ENCODE assay signal across 1 fruit fly cellular context in the genomic region with DNA sequence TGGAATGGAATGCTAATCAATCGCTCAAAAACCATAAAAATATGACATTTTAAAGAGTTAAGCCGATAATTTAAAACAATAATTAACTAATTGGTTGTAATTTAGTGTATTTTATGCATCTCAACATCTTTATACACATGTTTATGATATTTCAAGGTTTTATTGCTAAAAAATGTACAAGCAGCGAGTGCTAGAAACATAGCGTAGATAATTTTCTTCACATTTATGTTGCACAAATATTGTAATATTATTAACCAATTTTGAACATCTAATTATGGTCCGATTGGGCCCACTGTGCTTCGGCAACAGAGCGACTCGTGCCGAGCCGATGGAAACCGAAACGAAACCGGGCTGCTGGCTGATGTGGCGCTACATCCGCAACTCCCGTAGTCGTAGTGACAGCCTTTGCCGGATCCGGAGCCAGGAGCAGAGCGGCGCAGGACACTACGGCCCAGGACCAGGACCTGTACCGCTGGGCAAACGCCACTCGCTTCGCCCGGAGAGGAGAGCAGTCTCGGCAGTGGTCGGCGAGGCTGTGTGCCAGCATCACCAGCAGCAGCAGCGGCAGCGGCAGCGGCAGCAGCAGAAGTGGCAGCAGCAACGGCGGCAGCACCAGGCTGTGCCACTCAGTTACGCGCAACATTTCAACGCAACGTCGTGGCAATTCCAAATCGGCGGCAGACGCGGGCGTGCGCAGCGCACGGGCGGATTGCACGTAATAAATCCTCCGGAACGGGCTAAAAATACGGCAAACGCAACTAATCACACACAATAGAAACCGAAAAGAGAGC.
TF ChIP-seq lines count a peak whose summit lies in the region.

A gene (plus strand): TSS at position 385 of the 791 bp plus-strand sequence.

TF ChIP-seq in whole organism, embryonic, 481 proteins besides CTCF, POLR2A, EP300 and RAD21 (continued from another document and continues in another):
- peak; percentile 8 for TF ChIP-seq CG2120 (GFP tag; optimal IDR thresholded peaks at IDR 0.05; lab: Kevin White, UChicago)
- TF ChIP-seq phol (tag; optimal IDR thresholded peaks at IDR 0.05; lab: Kevin White, UChicago), result peak; percentile 17
- TF ChIP-seq D (optimal IDR thresholded peaks at IDR 0.05; lab: Kevin White, UChicago), result no peak
- no peak for TF ChIP-seq D (GFP tag; optimal IDR thresholded peaks at IDR 0.05; lab: Kevin White, UChicago)
- TF ChIP-seq CG7839 (tag; optimal IDR thresholded peaks at IDR 0.05; lab: Kevin White, UChicago), result peak; percentile 61
- peak; percentile 85 for TF ChIP-seq Deaf1 (tag; optimal IDR thresholded peaks at IDR 0.05; lab: Kevin White, UChicago)
- peak; percentile 45 for TF ChIP-seq ewg (GFP tag; optimal IDR thresholded peaks at IDR 0.05; lab: Kevin White, UChicago)
- TF ChIP-seq CG4617 (GFP tag; optimal IDR thresholded peaks at IDR 0.05; lab: Kevin White, UChicago; ENCODE audit: borderline replicate concordance), result no peak
- no peak for TF ChIP-seq Tbp (GFP tag; optimal IDR thresholded peaks at IDR 0.05; lab: Kevin White, UChicago)
- TF ChIP-seq grau (tag; optimal IDR thresholded peaks at IDR 0.05; lab: Kevin White, UChicago), result peak; percentile 32
- no peak for TF ChIP-seq Pdp1 (GFP tag; optimal IDR thresholded peaks at IDR 0.05; lab: Kevin White, UChicago)
- no peak for TF ChIP-seq cad (GFP tag; optimal IDR thresholded peaks at IDR 0.05; lab: Kevin White, UChicago)
- TF ChIP-seq CG1233 (GFP tag; optimal IDR thresholded peaks at IDR 0.05; lab: Kevin White, UChicago), result no peak
- no peak for TF ChIP-seq CG30020 (tag; optimal IDR thresholded peaks at IDR 0.05; lab: Kevin White, UChicago)
- TF ChIP-seq CG18599 (GFP tag; optimal IDR thresholded peaks at IDR 0.05; lab: Kevin White, UChicago), result peak; percentile 21
- no peak for TF ChIP-seq trem (tag; optimal IDR thresholded peaks at IDR 0.05; lab: Kevin White, UChicago)
- no peak for TF ChIP-seq sd (tag; optimal IDR thresholded peaks at IDR 0.05; lab: Kevin White, UChicago)
- TF ChIP-seq Lpt (GFP tag; optimal IDR thresholded peaks at IDR 0.05; lab: Kevin White, UChicago), result no peak
- peak; percentile 13 for TF ChIP-seq CG13775 (GFP tag; optimal IDR thresholded peaks at IDR 0.05; lab: Kevin White, UChicago)
- TF ChIP-seq sr (GFP tag; IDR thresholded peaks at IDR 0.05; lab: Robert Waterston, UW), result no peak
- no peak for TF ChIP-seq CG4820 (GFP tag; optimal IDR thresholded peaks at IDR 0.05; lab: Kevin White, UChicago)
- no peak for TF ChIP-seq lola (GFP tag; optimal IDR thresholded peaks at IDR 0.05; lab: Kevin White, UChicago)
- peak; percentile 57 for TF ChIP-seq CG7556 (GFP tag; optimal IDR thresholded peaks at IDR 0.05; lab: Kevin White, UChicago)
- no peak for TF ChIP-seq CG12659 (GFP tag; optimal IDR thresholded peaks at IDR 0.05; lab: Kevin White, UChicago)
- TF ChIP-seq NfI (GFP tag; optimal IDR thresholded peaks at IDR 0.05; lab: Kevin White, UChicago), result peak; percentile 4
- no peak for TF ChIP-seq usp (GFP tag; optimal IDR thresholded peaks at IDR 0.05; lab: Kevin White, UChicago)
- peak in 1 of 2 experiments; percentile 40 for TF ChIP-seq Eip74EF (GFP tag; optimal IDR thresholded peaks at IDR 0.05; lab: Kevin White, UChicago)
- TF ChIP-seq CG17912 (GFP tag; optimal IDR thresholded peaks at IDR 0.05; lab: Kevin White, UChicago), result no peak
- no peak for TF ChIP-seq CG1529 (GFP tag; optimal IDR thresholded peaks at IDR 0.05; lab: Kevin White, UChicago)
- peak; percentile 47 for TF ChIP-seq row (GFP tag; IDR thresholded peaks at IDR 0.05; lab: Robert Waterston, UW)
- peak; percentile 13 for TF ChIP-seq CG13624 (GFP tag; optimal IDR thresholded peaks at IDR 0.05; lab: Kevin White, UChicago)
- TF ChIP-seq ftz-f1 (GFP tag; optimal IDR thresholded peaks at IDR 0.05; lab: Kevin White, UChicago), result no peak
- no peak for TF ChIP-seq ara (GFP tag; IDR thresholded peaks at IDR 0.05; lab: Robert Waterston, UW)
- TF ChIP-seq Hand (GFP tag; optimal IDR thresholded peaks at IDR 0.05; lab: Kevin White, UChicago), result peak; percentile 9
- no peak for TF ChIP-seq CG30431 (GFP tag; optimal IDR thresholded peaks at IDR 0.05; lab: Kevin White, UChicago)
- no peak for TF ChIP-seq CG1832 (GFP tag; optimal IDR thresholded peaks at IDR 0.05; lab: Kevin White, UChicago)
- peak; percentile 9 for TF ChIP-seq CG13424 (tag; optimal IDR thresholded peaks at IDR 0.05; lab: Kevin White, UChicago)
- TF ChIP-seq CoRest (tag; optimal IDR thresholded peaks at IDR 0.05; lab: Kevin White, UChicago), result peak; percentile 25
- TF ChIP-seq CG32532 (GFP tag; IDR thresholded peaks at IDR 0.05; lab: Robert Waterston, UW), result no peak
- peak; percentile 22 for TF ChIP-seq Sox102F (GFP tag; optimal IDR thresholded peaks at IDR 0.05; lab: Kevin White, UChicago)
- no peak for TF ChIP-seq CG5953 (GFP tag; IDR thresholded peaks at IDR 0.05; lab: Robert Waterston, UW)
- no peak for TF ChIP-seq H2.0 (GFP tag; IDR thresholded peaks at IDR 0.05; lab: Robert Waterston, UW)
- TF ChIP-seq CG43689 (GFP tag; IDR thresholded peaks at IDR 0.05; lab: Robert Waterston, UW), result no peak
- peak; percentile 10 for TF ChIP-seq lilli (GFP tag; optimal IDR thresholded peaks at IDR 0.05; lab: Kevin White, UChicago)
- TF ChIP-seq cwo (GFP tag; optimal IDR thresholded peaks at IDR 0.05; lab: Kevin White, UChicago), result no peak
- peak; percentile 15 for TF ChIP-seq CG17385 (GFP tag; optimal IDR thresholded peaks at IDR 0.05; lab: Kevin White, UChicago)
- TF ChIP-seq gcm (GFP tag; optimal IDR thresholded peaks at IDR 0.05; lab: Kevin White, UChicago), result no peak
- TF ChIP-seq CG15514 (GFP tag; optimal IDR thresholded peaks at IDR 0.05; lab: Kevin White, UChicago), result peak; percentile 2
- no peak for TF ChIP-seq bcd (GFP tag; optimal IDR thresholded peaks at IDR 0.05; lab: Kevin White, UChicago)
- TF ChIP-seq ATbp (GFP tag; optimal IDR thresholded peaks at IDR 0.05; lab: Kevin White, UChicago), result no peak
- no peak for TF ChIP-seq CG5245 (GFP tag; optimal IDR thresholded peaks at IDR 0.05; lab: Kevin White, UChicago)
- peak; percentile 90 for TF ChIP-seq Adf1 (GFP tag; IDR thresholded peaks at IDR 0.05; lab: Robert Waterston, UW)
- TF ChIP-seq fd96Cb (tag; optimal IDR thresholded peaks at IDR 0.05; lab: Kevin White, UChicago), result peak; percentile 11
- TF ChIP-seq kni (GFP tag; optimal IDR thresholded peaks at IDR 0.05; lab: Kevin White, UChicago), result no peak
- 0 out of 2 replicates have a peak, but pooled peaks have one; percentile 34 for TF ChIP-seq sob (GFP tag; IDR thresholded peaks at IDR 0.05; lab: Robert Waterston, UW)
- no peak for TF ChIP-seq seq (GFP tag; IDR thresholded peaks at IDR 0.05; lab: Robert Waterston, UW)
- TF ChIP-seq CG7745 (tag; optimal IDR thresholded peaks at IDR 0.05; lab: Kevin White, UChicago), result no peak
- TF ChIP-seq pros (GFP tag; optimal IDR thresholded peaks at IDR 0.05; lab: Kevin White, UChicago), result no peak
- peak; percentile 10 for TF ChIP-seq CG18262 (tag; optimal IDR thresholded peaks at IDR 0.05; lab: Kevin White, UChicago)
- TF ChIP-seq stc (GFP tag; IDR thresholded peaks at IDR 0.05; lab: Robert Waterston, UW), result no peak
- TF ChIP-seq CG8765 (GFP tag; IDR thresholded peaks at IDR 0.05; lab: Robert Waterston, UW), result no peak
- no peak for TF ChIP-seq Gsc (GFP tag; IDR thresholded peaks at IDR 0.05; lab: Robert Waterston, UW)
- TF ChIP-seq CG8388 (GFP tag; optimal IDR thresholded peaks at IDR 0.05; lab: Kevin White, UChicago), result no peak
- peak; percentile 11 for TF ChIP-seq CG18619 (GFP tag; optimal IDR thresholded peaks at IDR 0.05; lab: Kevin White, UChicago)
- TF ChIP-seq amos (GFP tag; IDR thresholded peaks at IDR 0.05; lab: Robert Waterston, UW; ENCODE audit: partially characterized antibody), result no peak
- peak; percentile 26 for TF ChIP-seq Oli (tag; optimal IDR thresholded peaks at IDR 0.05; lab: Kevin White, UChicago)
- no peak for TF ChIP-seq vfl (GFP tag; optimal IDR thresholded peaks at IDR 0.05; lab: Kevin White, UChicago)
- no peak for TF ChIP-seq CG10959 (GFP tag; IDR thresholded peaks at IDR 0.05; lab: Robert Waterston, UW)
- TF ChIP-seq CG10431 (GFP tag; optimal IDR thresholded peaks at IDR 0.05; lab: Kevin White, UChicago), result no peak
- no peak for TF ChIP-seq az2 (GFP tag; optimal IDR thresholded peaks at IDR 0.05; lab: Kevin White, UChicago)
- no peak for TF ChIP-seq Dref (GFP tag; IDR thresholded peaks at IDR 0.05; lab: Robert Waterston, UW)
- no peak for TF ChIP-seq CG7372 (GFP tag; IDR thresholded peaks at IDR 0.05; lab: Robert Waterston, UW)
- no peak for TF ChIP-seq Stat92E (GFP tag; optimal IDR thresholded peaks at IDR 0.05; lab: Kevin White, UChicago)
- 0 out of 2 replicates have a peak, but pooled peaks have one; percentile 18 for TF ChIP-seq esg (GFP tag; conservative IDR thresholded peaks at IDR 0.05; lab: Robert Waterston, UW)
- no peak for TF ChIP-seq dimm (GFP tag; IDR thresholded peaks at IDR 0.05; lab: Robert Waterston, UW)
- no peak for TF ChIP-seq CG8290 (GFP tag; optimal IDR thresholded peaks at IDR 0.05; lab: Kevin White, UChicago)
- no peak for TF ChIP-seq CG8290 (tag; optimal IDR thresholded peaks at IDR 0.05; lab: Kevin White, UChicago)
- no peak for TF ChIP-seq scrt (GFP tag; optimal IDR thresholded peaks at IDR 0.05; lab: Kevin White, UChicago)
- TF ChIP-seq Antp (GFP tag; optimal IDR thresholded peaks at IDR 0.05; lab: Kevin White, UChicago), result no peak
- TF ChIP-seq lmd (GFP tag; IDR thresholded peaks at IDR 0.05; lab: Robert Waterston, UW), result 0 out of 2 replicates have a peak, but pooled peaks have one; percentile 11
- TF ChIP-seq pb (GFP tag; optimal IDR thresholded peaks at IDR 0.05; lab: Kevin White, UChicago), result no peak
- TF ChIP-seq cas (GFP tag; IDR thresholded peaks at IDR 0.05; lab: Robert Waterston, UW), result no peak
- TF ChIP-seq grn (GFP tag; optimal IDR thresholded peaks at IDR 0.05; lab: Kevin White, UChicago), result no peak
- TF ChIP-seq fd102C (GFP tag; optimal IDR thresholded peaks at IDR 0.05; lab: Kevin White, UChicago), result no peak
- TF ChIP-seq kah (GFP tag; optimal IDR thresholded peaks at IDR 0.05; lab: Kevin White, UChicago), result no peak
- TF ChIP-seq nom (GFP tag; optimal IDR thresholded peaks at IDR 0.05; lab: Kevin White, UChicago), result no peak
- TF ChIP-seq CG15696 (tag; optimal IDR thresholded peaks at IDR 0.05; lab: Kevin White, UChicago), result no peak
- TF ChIP-seq hb (GFP tag; IDR thresholded peaks at IDR 0.05; lab: Robert Waterston, UW; ENCODE audit: partially characterized antibody), result no peak
- no peak for TF ChIP-seq CG15269 (tag; optimal IDR thresholded peaks at IDR 0.05; lab: Kevin White, UChicago)
- TF ChIP-seq CG30403 (GFP tag; optimal IDR thresholded peaks at IDR 0.05; lab: Kevin White, UChicago), result peak; percentile 36
- no peak for TF ChIP-seq insv (GFP tag; optimal IDR thresholded peaks at IDR 0.05; lab: Kevin White, UChicago)
- no peak for TF ChIP-seq Hmx (GFP tag; optimal IDR thresholded peaks at IDR 0.05; lab: Kevin White, UChicago)
- TF ChIP-seq CG2875 (GFP tag; optimal IDR thresholded peaks at IDR 0.05; lab: Kevin White, UChicago), result no peak
- peak; percentile 70 for TF ChIP-seq sens (GFP tag; lab: Kevin White, UChicago)
- peak; percentile 37 for TF ChIP-seq gem (tag; optimal IDR thresholded peaks at IDR 0.05; lab: Kevin White, UChicago)
- TF ChIP-seq sug (tag; optimal IDR thresholded peaks at IDR 0.05; lab: Kevin White, UChicago), result peak; percentile 7
- TF ChIP-seq Ada2b (GFP tag; IDR thresholded peaks at IDR 0.05; lab: Robert Waterston, UW), result no peak
- peak; percentile 28 for TF ChIP-seq bab2 (GFP tag; optimal IDR thresholded peaks at IDR 0.05; lab: Kevin White, UChicago)
- TF ChIP-seq ssp (GFP tag; IDR thresholded peaks at IDR 0.05; lab: Robert Waterston, UW), result no peak
- TF ChIP-seq CG7963 (GFP tag; IDR thresholded peaks at IDR 0.05; lab: Robert Waterston, UW; ENCODE audit: partially characterized antibody), result no peak
- no peak for TF ChIP-seq CG33557 (GFP tag; optimal IDR thresholded peaks at IDR 0.05; lab: Kevin White, UChicago)
- no peak for TF ChIP-seq crc (GFP tag; optimal IDR thresholded peaks at IDR 0.05; lab: Kevin White, UChicago)
- no peak for TF ChIP-seq Hsf (GFP tag; optimal IDR thresholded peaks at IDR 0.05; lab: Kevin White, UChicago)
- no peak for TF ChIP-seq slbo (GFP tag; IDR thresholded peaks at IDR 0.05; lab: Robert Waterston, UW)
- no peak for TF ChIP-seq sima (GFP tag; optimal IDR thresholded peaks at IDR 0.05; lab: Kevin White, UChicago)
- TF ChIP-seq CG4404 (GFP tag; IDR thresholded peaks at IDR 0.05; lab: Robert Waterston, UW), result no peak
- peak; percentile 36 for TF ChIP-seq Abd-B (GFP tag; optimal IDR thresholded peaks at IDR 0.05; lab: Kevin White, UChicago)
- TF ChIP-seq CG16779 (GFP tag; IDR thresholded peaks at IDR 0.05; lab: Robert Waterston, UW), result peak; percentile 69
- TF ChIP-seq org-1 (GFP tag; optimal IDR thresholded peaks at IDR 0.05; lab: Kevin White, UChicago), result peak; percentile 8
- TF ChIP-seq vvl (GFP tag; IDR thresholded peaks at IDR 0.05; lab: Robert Waterston, UW), result no peak
- no peak for TF ChIP-seq ttk (GFP tag; IDR thresholded peaks at IDR 0.05; lab: Robert Waterston, UW)
- TF ChIP-seq CG17361 (GFP tag; IDR thresholded peaks at IDR 0.05; lab: Robert Waterston, UW), result peak; percentile 59; the same call in 1 of the 3 replicates
- TF ChIP-seq Hr51 (GFP tag; optimal IDR thresholded peaks at IDR 0.05; lab: Kevin White, UChicago), result peak in 1 of 2 experiments; percentile 7
- peak; percentile 43 for TF ChIP-seq CG9437 (GFP tag; optimal IDR thresholded peaks at IDR 0.05; lab: Kevin White, UChicago)
- TF ChIP-seq nmo (GFP tag; optimal IDR thresholded peaks at IDR 0.05; lab: Kevin White, UChicago), result peak; percentile 75
- TF ChIP-seq crol (GFP tag; IDR thresholded peaks at IDR 0.05; lab: Robert Waterston, UW), result no peak
- no peak for TF ChIP-seq chif (GFP tag; optimal IDR thresholded peaks at IDR 0.05; lab: Kevin White, UChicago)
- no peak for TF ChIP-seq HmgZ (tag; optimal IDR thresholded peaks at IDR 0.05; lab: Kevin White, UChicago)
- no peak for TF ChIP-seq Ets97D (GFP tag; optimal IDR thresholded peaks at IDR 0.05; lab: Kevin White, UChicago)
- no peak for TF ChIP-seq mld (GFP tag; IDR thresholded peaks at IDR 0.05; lab: Robert Waterston, UW; ENCODE audit: partially characterized antibody)
- TF ChIP-seq zen (tag; optimal IDR thresholded peaks at IDR 0.05; lab: Kevin White, UChicago), result no peak
- TF ChIP-seq abd-A (tag; optimal IDR thresholded peaks at IDR 0.05; lab: Kevin White, UChicago), result peak; percentile 19
- TF ChIP-seq slou (GFP tag; optimal IDR thresholded peaks at IDR 0.05; lab: Kevin White, UChicago), result peak; percentile 44
- TF ChIP-seq Trl (optimal IDR thresholded peaks at IDR 0.05; lab: Kevin White, UChicago), result no peak
- TF ChIP-seq Trl (GFP tag; optimal IDR thresholded peaks at IDR 0.05; lab: Kevin White, UChicago), result no peak
- no peak for TF ChIP-seq CG4854 (GFP tag; optimal IDR thresholded peaks at IDR 0.05; lab: Kevin White, UChicago)
- TF ChIP-seq fru (optimal IDR thresholded peaks at IDR 0.05; lab: Kevin White, UChicago), result no peak
